Worm (Caenorhabditis elegans) whole organism, L3 larva: ENCODE data around the gene eor-1.
A peak's percentile ranks its signal among the peaks of the same experiment; 100 is the strongest.

Experiments used
- R02D3.7 ChIP-seq: fragments of 150-350 bp; optimal IDR thresholded peaks from 2 replicates; lab custom pipeline; 2014; ENCODE audit warnings: missing biosample characterization, missing genetic modification characterization
- ZK546.5 ChIP-seq: sonication (generic microtip); optimal IDR thresholded peaks from 2 replicates; lab custom pipeline; 2017; ENCODE audit warnings: missing biosample characterization, missing genetic modification characterization
- aly-2 ChIP-seq: fragments of 150-350 bp; optimal IDR thresholded peaks from 2 replicates; lab custom pipeline; 2014; ENCODE audit warnings: missing biosample characterization, missing genetic modification characterization
- ceh-16 ChIP-seq: sonication (generic microtip); optimal IDR thresholded peaks from 2 replicates; lab custom pipeline; 2017; ENCODE audit warnings: missing biosample characterization, missing genetic modification characterization
- ceh-28 ChIP-seq: fragments of 150-350 bp; optimal IDR thresholded peaks from 2 replicates; lab custom pipeline; 2014; ENCODE audit warnings: missing biosample characterization, missing genetic modification reagents, missing genetic modification characterization
- ceh-82 ChIP-seq: fragments of 150-350 bp; optimal IDR thresholded peaks from 2 replicates; lab custom pipeline; 2014; ENCODE audit warnings: missing biosample characterization, missing genetic modification characterization
- ceh-9 ChIP-seq: sonication (generic microtip); optimal IDR thresholded peaks from 2 replicates; lab custom pipeline; 2018; ENCODE audit warnings: missing biosample characterization, missing genetic modification characterization
- daf-12 ChIP-seq: fragments of 150-350 bp; optimal IDR thresholded peaks from 2 replicates; lab custom pipeline; 2014; ENCODE audit warnings: missing biosample characterization, missing genetic modification reagents, missing genetic modification characterization
- egl-27 ChIP-seq: sonication (generic microtip); optimal IDR thresholded peaks from 4 replicates; lab custom pipeline; 2017; ENCODE audit warnings: missing biosample characterization, missing genetic modification reagents, missing genetic modification characterization
- egl-5 ChIP-seq: fragments of 150-350 bp; optimal IDR thresholded peaks from 2 replicates; lab custom pipeline; 2017; ENCODE audit warnings: missing biosample characterization, missing genetic modification reagents, missing genetic modification characterization, inconsistent platforms
- elt-1 ChIP-seq: fragments of 150-350 bp; optimal IDR thresholded peaks from 2 replicates; lab custom pipeline; 2014; ENCODE audit warnings: missing biosample characterization, missing genetic modification characterization
- elt-2 ChIP-seq: sonication (generic microtip); optimal IDR thresholded peaks from 2 replicates; lab custom pipeline; 2016; ENCODE audit warnings: missing genetic modification reagents, mild to moderate bottlenecking, missing genetic modification characterization, missing compliant biosample characterization
- elt-3 ChIP-seq, 3 experiments: fragments of 150-350 bp in 1 of 3; sonication (generic microtip) in 2 of 3; optimal IDR thresholded peaks; 2 replicates in 2 of 3; 4 replicates in 1 of 3; lab custom pipeline; 2014 to 2017; ENCODE audit warnings: missing biosample characterization in 3 of 3, missing genetic modification characterization in 3 of 3
- eor-1 ChIP-seq, 2 experiments: fragments of 150-350 bp; optimal IDR thresholded peaks; 2 replicates each; lab custom pipeline; 2014 to 2018; ENCODE audit warnings: missing biosample characterization in 2 of 2, missing genetic modification characterization in 2 of 2
- fkh-10 ChIP-seq: sonication (generic microtip); optimal IDR thresholded peaks from 2 replicates; lab custom pipeline; 2017; ENCODE audit warnings: missing biosample characterization, missing genetic modification reagents, missing genetic modification characterization
- fos-1 ChIP-seq: fragments of 150-350 bp; optimal IDR thresholded peaks from 2 replicates; lab custom pipeline; 2014; ENCODE audit warnings: missing biosample characterization, missing genetic modification characterization
- hmg-11 ChIP-seq: sonication (generic microtip); optimal IDR thresholded peaks from 2 replicates; lab custom pipeline; 2016; ENCODE audit warnings: missing genetic modification characterization, missing compliant biosample characterization
- jun-1 ChIP-seq: fragments of 150-350 bp; optimal IDR thresholded peaks from 2 replicates; lab custom pipeline; 2014; ENCODE audit warnings: missing biosample characterization, missing genetic modification reagents, missing genetic modification characterization
- lin-15B ChIP-seq: fragments of 150-350 bp; optimal IDR thresholded peaks from 2 replicates; lab custom pipeline; 2014; ENCODE audit warnings: missing biosample characterization, missing genetic modification characterization
- lsy-12 ChIP-seq: sonication (generic microtip); optimal IDR thresholded peaks from 2 replicates; lab custom pipeline; 2016; ENCODE audit warnings: mild to moderate bottlenecking, missing genetic modification characterization, missing compliant biosample characterization
- mdl-1 ChIP-seq: fragments of 150-350 bp; optimal IDR thresholded peaks from 2 replicates; lab custom pipeline; 2014; ENCODE audit warnings: missing biosample characterization, missing genetic modification characterization
- mml-1 ChIP-seq: fragments of 150-350 bp; sonication (generic microtip); optimal IDR thresholded peaks from 3 replicates; lab custom pipeline; 2014; ENCODE audit warnings: missing biosample characterization, missing genetic modification characterization
- nfya-1 ChIP-seq: sonication (generic microtip); optimal IDR thresholded peaks from 2 replicates; lab custom pipeline; 2017; ENCODE audit warnings: missing genetic modification characterization, mild to moderate bottlenecking, missing compliant biosample characterization, antibody characterized with exemption, moderate library complexity; ENCODE audit not compliant: insufficient read depth
- nhr-11 ChIP-seq: fragments of 150-350 bp; optimal IDR thresholded peaks from 2 replicates; lab custom pipeline; 2014; ENCODE audit warnings: missing biosample characterization, missing genetic modification characterization
- nhr-12 ChIP-seq: fragments of 150-350 bp; optimal IDR thresholded peaks from 2 replicates; lab custom pipeline; 2014; ENCODE audit warnings: missing biosample characterization, missing genetic modification characterization
- nhr-23 ChIP-seq: fragments of 150-350 bp; optimal IDR thresholded peaks from 2 replicates; lab custom pipeline; 2014; ENCODE audit warnings: missing biosample characterization, missing genetic modification reagents, missing genetic modification characterization
- nhr-237 ChIP-seq: fragments of 150-350 bp; optimal IDR thresholded peaks from 2 replicates; lab custom pipeline; 2014; ENCODE audit warnings: missing biosample characterization, missing genetic modification characterization
- nhr-25 ChIP-seq: sonication (generic microtip); optimal IDR thresholded peaks from 2 replicates; lab custom pipeline; 2017; ENCODE audit warnings: missing biosample characterization, missing genetic modification characterization
- nhr-28 ChIP-seq: fragments of 150-350 bp; optimal IDR thresholded peaks from 2 replicates; lab custom pipeline; 2014; ENCODE audit warnings: missing biosample characterization, missing genetic modification characterization
- nhr-43 ChIP-seq: sonication (generic microtip); optimal IDR thresholded peaks from 2 replicates; lab custom pipeline; 2016; ENCODE audit warnings: mild to moderate bottlenecking, missing genetic modification characterization, missing compliant biosample characterization; ENCODE audit not compliant: poor library complexity, severe bottlenecking
- nhr-67 ChIP-seq: fragments of 150-350 bp; optimal IDR thresholded peaks from 2 replicates; lab custom pipeline; 2014; ENCODE audit warnings: missing biosample characterization, missing genetic modification characterization
- nhr-76 ChIP-seq: fragments of 150-350 bp; sonication (generic microtip); optimal IDR thresholded peaks from 5 replicates; lab custom pipeline; 2014; ENCODE audit warnings: missing biosample characterization, missing genetic modification characterization
- nhr-77 ChIP-seq: fragments of 150-350 bp; optimal IDR thresholded peaks from 2 replicates; lab custom pipeline; 2014; ENCODE audit warnings: missing biosample characterization, missing genetic modification characterization
- pha-4 ChIP-seq: fragments of 150-350 bp; optimal IDR thresholded peaks from 2 replicates; lab custom pipeline; 2014; ENCODE audit warnings: missing biosample characterization, missing genetic modification reagents, missing genetic modification characterization
- pqm-1 ChIP-seq: fragments of 150-350 bp; optimal IDR thresholded peaks from 2 replicates; lab custom pipeline; 2017; ENCODE audit warnings: missing biosample characterization, missing genetic modification characterization, inconsistent platforms
- sea-2 ChIP-seq: fragments of 150-350 bp; sonication (generic microtip); optimal IDR thresholded peaks from 4 replicates; lab custom pipeline; 2014; ENCODE audit warnings: missing biosample characterization, missing genetic modification reagents, missing genetic modification characterization
- skn-1 ChIP-seq: fragments of 150-350 bp; optimal IDR thresholded peaks from 2 replicates; lab custom pipeline; 2014; ENCODE audit warnings: missing biosample characterization, missing genetic modification characterization
- snpc-4 ChIP-seq: fragments of 150-350 bp; optimal IDR thresholded peaks from 2 replicates; lab custom pipeline; 2014; ENCODE audit warnings: missing biosample characterization, missing genetic modification characterization
- tbx-2 ChIP-seq: sonication (generic microtip); optimal IDR thresholded peaks from 2 replicates; lab custom pipeline; 2016; ENCODE audit warnings: mild to moderate bottlenecking, missing genetic modification characterization, missing compliant biosample characterization
- unc-39 ChIP-seq: sonication (generic microtip); optimal IDR thresholded peaks from 4 replicates; lab custom pipeline; 2017; ENCODE audit warnings: missing biosample characterization, missing genetic modification characterization
- unc-62 ChIP-seq: fragments of 150-350 bp; sonication (generic microtip); optimal IDR thresholded peaks from 4 replicates; lab custom pipeline; 2014; ENCODE audit warnings: missing biosample characterization, missing genetic modification reagents, missing genetic modification characterization
- zag-1 ChIP-seq: fragments of 150-350 bp; optimal IDR thresholded peaks from 2 replicates; lab custom pipeline; 2014; ENCODE audit warnings: missing biosample characterization, missing genetic modification characterization
- ztf-11 ChIP-seq: fragments of 150-350 bp; optimal IDR thresholded peaks from 2 replicates; lab custom pipeline; 2014; ENCODE audit warnings: missing biosample characterization, missing genetic modification characterization
- ztf-4 ChIP-seq: fragments of 150-350 bp; optimal IDR thresholded peaks from 2 replicates; lab custom pipeline; 2014; ENCODE audit warnings: missing biosample characterization, missing genetic modification characterization

eor-1 gene

ce11 chrIV:4755929-4756655 lies 42.9 kb downstream of the eor-1 start, which contains the start of the genes fbxb-77 and Y17G9B.11:
fbxb-77 (minus strand) TSS chrIV:4756157.
Y17G9B.11 (plus strand) TSS chrIV:4756605.
- TF ChIP-seq ZK546.5 (tag; lab: Kevin White, UChicago) (no peak), sea-2 (GFP tag; lab: Kevin White, UChicago) (no peak), nhr-77 (tag; lab: Kevin White, UChicago) (no peak), skn-1 (tag; lab: Kevin White, UChicago) (no peak), unc-39 (tag; lab: Kevin White, UChicago) (no peak), nfya-1 (tag; lab: Kevin White, UChicago) (no peak), aly-2 (no peak), ceh-9 (tag; lab: Kevin White, UChicago) (no peak), egl-27 (tag; lab: Kevin White, UChicago) (no peak), ztf-11 (no peak), nhr-76 (tag; lab: Kevin White, UChicago) (no peak), R02D3.7 (tag; lab: Kevin White, UChicago) (no peak), daf-12 (tag; lab: Kevin White, UChicago) (no peak), jun-1 (tag; lab: Kevin White, UChicago) (no peak)

ce11 chrIV:4751814-4752213 lies 47.2 kb downstream of the eor-1 start, which contains the start of gene Y17G9B.4:
Y17G9B.4 (plus strand) TSS chrIV:4752119.
- TF ChIP-seq ceh-82 (tag; lab: Kevin White, UChicago), result no peak
- TF ChIP-seq, all 47 proteins: peak for 0

- TF ChIP-seq skn-1 (tag; lab: Kevin White, UChicago), result peak; percentile 97
- no peak for TF ChIP-seq eor-1 (tag; optimal IDR thresholded peaks at IDR 0.05; lab: Kevin White, UChicago)
- TF ChIP-seq egl-27 (tag; lab: Kevin White, UChicago), result peak; percentile 94
- peak; percentile 60 for TF ChIP-seq ceh-16
- TF ChIP-seq pqm-1 (tag; lab: Kevin White, UChicago), result peak; percentile 100
- TF ChIP-seq ZK546.5 (tag; lab: Kevin White, UChicago), result peak; percentile 83
- TF ChIP-seq pha-4, result peak; percentile 100
- TF ChIP-seq elt-3 (tag; optimal IDR thresholded peaks at IDR 0.05; lab: Kevin White, UChicago), result peak; percentile 94 to 97 (median 94)
- TF ChIP-seq nhr-25 (tag; lab: Kevin White, UChicago), result peak; percentile 100
- peak; percentile 98 for TF ChIP-seq egl-5 (tag; lab: Kevin White, UChicago)
- peak; percentile 100 for TF ChIP-seq hmg-11 (tag; lab: Kevin White, UChicago)
- TF ChIP-seq nhr-23 (tag; lab: Kevin White, UChicago), result peak; percentile 100
- peak; percentile 98 for TF ChIP-seq ceh-82 (tag; lab: Kevin White, UChicago)
- peak; percentile 31 for TF ChIP-seq mdl-1
- TF ChIP-seq zag-1 (tag; lab: Kevin White, UChicago), result peak; percentile 87
- TF ChIP-seq daf-12 (tag; lab: Kevin White, UChicago), result peak; percentile 87
- TF ChIP-seq nhr-237 (tag; lab: Kevin White, UChicago), result peak; percentile 39
- peak; percentile 98 for TF ChIP-seq nhr-28
- peak; percentile 85 for TF ChIP-seq sea-2 (GFP tag; lab: Kevin White, UChicago)
- TF ChIP-seq nhr-77 (tag; lab: Kevin White, UChicago), result peak; percentile 97
- TF ChIP-seq nhr-76 (tag; lab: Kevin White, UChicago), result peak; percentile 90
- TF ChIP-seq snpc-4 (tag; lab: Kevin White, UChicago), result peak; percentile 98
- peak; percentile 64 for TF ChIP-seq ztf-11
- TF ChIP-seq tbx-2, result peak; percentile 98
- peak; percentile 97 for TF ChIP-seq unc-62 (GFP tag; lab: Kevin White, UChicago)
- peak; percentile 98 for TF ChIP-seq ceh-28 (tag; lab: Kevin White, UChicago)
- TF ChIP-seq mml-1 (tag; lab: Kevin White, UChicago), result no peak
- peak; percentile 100 for TF ChIP-seq R02D3.7 (tag; lab: Kevin White, UChicago)
- TF ChIP-seq ztf-4 (tag; lab: Kevin White, UChicago), result peak; percentile 97
- peak; percentile 98 for TF ChIP-seq nhr-11 (tag; lab: Kevin White, UChicago)
- peak; percentile 94 for TF ChIP-seq fos-1 (tag; lab: Kevin White, UChicago)
- peak; percentile 100 for TF ChIP-seq fkh-10
- peak; percentile 98 for TF ChIP-seq elt-2
- peak; percentile 97 for TF ChIP-seq aly-2
- peak; percentile 100 for TF ChIP-seq nfya-1 (tag; lab: Kevin White, UChicago)
- TF ChIP-seq elt-1 (tag; lab: Kevin White, UChicago), result peak; percentile 97
- no peak for TF ChIP-seq nhr-12 (tag; lab: Kevin White, UChicago)
- TF ChIP-seq lsy-12 (tag; lab: Kevin White, UChicago), result peak; percentile 100
- TF ChIP-seq lin-15B, result peak; percentile 100
- peak; percentile 99 for TF ChIP-seq nhr-43 (tag; lab: Kevin White, UChicago)
- peak; percentile 67 for TF ChIP-seq nhr-67 (tag; lab: Kevin White, UChicago)
- TF ChIP-seq ceh-9 (tag; lab: Kevin White, UChicago), result no peak
- peak; percentile 42 for TF ChIP-seq unc-39 (tag; lab: Kevin White, UChicago)
- TF ChIP-seq jun-1 (tag; lab: Kevin White, UChicago), result peak; percentile 99
These were observed 49.2 kb downstream of the eor-1 start, which contains the start of the genes rpl-20 and Y17G9B.5 for ce11 chrIV:4749728-4750278. rpl-20 (minus strand) TSS chrIV:4749778. Y17G9B.5 (plus strand) TSS chrIV:4750240.
